Worm (Caenorhabditis elegans) whole organism, L1 larva: ENCODE measurements around the gene nekl-3.
A peak's percentile ranks its signal among the peaks of the same experiment; 100 is the strongest.

Experiments
- C34B4.2 ChIP-seq: sonication (generic microtip); optimal IDR thresholded peaks from 2 replicates; lab custom pipeline; 2017; ENCODE audit warnings: mild to moderate bottlenecking, missing genetic modification characterization, missing compliant biosample characterization
- F16B12.6 ChIP-seq: fragments of 150-350 bp; optimal IDR thresholded peaks from 2 replicates; lab custom pipeline; 2014; ENCODE audit warnings: missing biosample characterization, missing genetic modification characterization
- Y116A8C.19 ChIP-seq: sonication (generic microtip); optimal IDR thresholded peaks from 2 replicates; lab custom pipeline; 2016; ENCODE audit warnings: missing compliant biosample characterization, missing genetic modification characterization, borderline replicate concordance
- aha-1 ChIP-seq: fragments of 150-350 bp; optimal IDR thresholded peaks from 2 replicates; lab custom pipeline; 2014; ENCODE audit warnings: missing biosample characterization, missing genetic modification characterization
- alr-1 ChIP-seq: fragments of 200-800 bp; sonication (Bioruptor generic); optimal IDR thresholded peaks from 2 replicates; lab custom pipeline; 2018; ENCODE audit warnings: borderline replicate concordance, mild to moderate bottlenecking, missing genetic modification characterization, missing compliant biosample characterization
- aly-2 ChIP-seq: fragments of 150-350 bp; optimal IDR thresholded peaks from 2 replicates; lab custom pipeline; 2014; ENCODE audit warnings: missing biosample characterization, missing genetic modification characterization
- ama-1 ChIP-seq: fragments of 150-350 bp; optimal IDR thresholded peaks from 2 replicates; lab custom pipeline; 2014
- blmp-1 ChIP-seq: fragments of 150-350 bp; optimal IDR thresholded peaks from 2 replicates; lab custom pipeline; 2014; ENCODE audit warnings: missing biosample characterization, missing genetic modification characterization
- ceh-82 ChIP-seq, 3 experiments: fragments of 150-350 bp in 1 of 3; sonication (generic microtip) in 2 of 3; optimal IDR thresholded peaks; 2 replicates each; lab custom pipeline; 2014 to 2017; ENCODE audit warnings: missing biosample characterization in 3 of 3, missing genetic modification characterization in 3 of 3
- ceh-88 ChIP-seq: fragments of 200-800 bp; sonication (Bioruptor generic); IDR thresholded peaks from 2 replicates; pipeline ENCODE4 v1.3.6; 2022; ENCODE audit warnings: missing genetic modification characterization, missing compliant biosample characterization
- ceh-90 ChIP-seq: sonication (generic microtip); optimal IDR thresholded peaks from 2 replicates; lab custom pipeline; 2016; ENCODE audit warnings: missing genetic modification characterization, missing compliant biosample characterization
- dsc-1 ChIP-seq: sonication (generic microtip); optimal IDR thresholded peaks from 2 replicates; lab custom pipeline; 2016; ENCODE audit warnings: mild to moderate bottlenecking, missing genetic modification characterization, missing compliant biosample characterization
- efl-1 ChIP-seq, 4 experiments: fragments of 150-350 bp; optimal IDR thresholded peaks in 3 of 4; peaks in 1 of 4; 1 replicate in 1 of 4; 2 replicates in 3 of 4; lab custom pipeline; 2014; ENCODE audit warnings: missing biosample characterization in 2 of 4, missing genetic modification characterization in 2 of 4, missing genetic modification reagents in 2 of 4
- efl-3 ChIP-seq: fragments of 200-800 bp; sonication (Bioruptor generic); optimal IDR thresholded peaks from 2 replicates; lab custom pipeline; 2018; ENCODE audit warnings: mild to moderate bottlenecking, missing genetic modification characterization, missing compliant biosample characterization
- elt-2 ChIP-seq: sonication (generic microtip); optimal IDR thresholded peaks from 2 replicates; lab custom pipeline; 2016; ENCODE audit warnings: missing genetic modification characterization, mild to moderate bottlenecking, inconsistent platforms, missing compliant biosample characterization, missing genetic modification reagents
- fkh-10 ChIP-seq: sonication (generic microtip); optimal IDR thresholded peaks from 2 replicates; lab custom pipeline; 2017; ENCODE audit warnings: missing biosample characterization, missing genetic modification reagents, missing genetic modification characterization
- fkh-8 ChIP-seq: sonication (generic microtip); optimal IDR thresholded peaks from 2 replicates; lab custom pipeline; 2016; ENCODE audit warnings: mild to moderate bottlenecking, missing genetic modification characterization, missing compliant biosample characterization
- fos-1 ChIP-seq: fragments of 150-350 bp; optimal IDR thresholded peaks from 2 replicates; lab custom pipeline; 2014; ENCODE audit warnings: missing biosample characterization, missing genetic modification characterization
- grh-1 ChIP-seq: fragments of 200-800 bp; sonication (Bioruptor generic); IDR thresholded peaks from 2 replicates; pipeline ENCODE4 v1.3.6; 2022; ENCODE audit warnings: missing genetic modification reagents, missing genetic modification characterization, missing compliant biosample characterization
- hlh-17 ChIP-seq: fragments of 200-800 bp; sonication (Bioruptor generic); optimal IDR thresholded peaks from 2 replicates; lab custom pipeline; 2018; ENCODE audit warnings: missing genetic modification characterization, mild to moderate bottlenecking, missing compliant biosample characterization, moderate library complexity, borderline replicate concordance
- hlh-4 ChIP-seq: sonication (generic microtip); optimal IDR thresholded peaks from 2 replicates; lab custom pipeline; 2016; ENCODE audit warnings: mild to moderate bottlenecking, missing genetic modification characterization, missing compliant biosample characterization
- hpl-2 ChIP-seq: fragments of 150-350 bp; optimal IDR thresholded peaks from 2 replicates; lab custom pipeline; 2014; ENCODE audit warnings: missing biosample characterization, missing genetic modification reagents, missing genetic modification characterization
- isw-1 ChIP-seq: fragments of 200-800 bp; sonication (Bioruptor generic); IDR thresholded peaks from 2 replicates; pipeline ENCODE4 v1.3.6; 2022; ENCODE audit warnings: missing genetic modification characterization, missing compliant biosample characterization
- jun-1 ChIP-seq: fragments of 150-350 bp; optimal IDR thresholded peaks from 2 replicates; lab custom pipeline; 2014; ENCODE audit warnings: missing biosample characterization, missing genetic modification reagents, missing genetic modification characterization
- lin-13 ChIP-seq: fragments of 150-350 bp; optimal IDR thresholded peaks from 2 replicates; lab custom pipeline; 2014; ENCODE audit warnings: missing biosample characterization, missing genetic modification reagents, missing genetic modification characterization
- lin-15B ChIP-seq: fragments of 150-350 bp; sonication (generic microtip); optimal IDR thresholded peaks from 3 replicates; lab custom pipeline; 2014; ENCODE audit warnings: missing biosample characterization, missing genetic modification characterization
- mab-9 ChIP-seq: fragments of 200-800 bp; sonication (Bioruptor generic); IDR thresholded peaks from 2 replicates; pipeline ENCODE4 v1.3.6; 2022; ENCODE audit warnings: missing genetic modification reagents, missing genetic modification characterization, missing compliant biosample characterization
- mdl-1 ChIP-seq, 2 experiments: fragments of 150-350 bp; optimal IDR thresholded peaks; 2 replicates each; lab custom pipeline; 2014 to 2017; ENCODE audit warnings: missing biosample characterization in 2 of 2, missing genetic modification characterization in 2 of 2, inconsistent platforms in 1 of 2
- mef-2 ChIP-seq: fragments of 150-350 bp; optimal IDR thresholded peaks from 2 replicates; lab custom pipeline; 2014; ENCODE audit warnings: missing biosample characterization, missing genetic modification characterization
- mep-1 ChIP-seq: fragments of 150-350 bp; optimal IDR thresholded peaks from 2 replicates; lab custom pipeline; 2014; ENCODE audit warnings: missing biosample characterization, missing genetic modification characterization
- nhr-12 ChIP-seq: sonication (generic microtip); optimal IDR thresholded peaks from 2 replicates; lab custom pipeline; 2017; ENCODE audit warnings: missing biosample characterization, missing genetic modification characterization
- nhr-237 ChIP-seq: fragments of 150-350 bp; optimal IDR thresholded peaks from 2 replicates; lab custom pipeline; 2014; ENCODE audit warnings: missing biosample characterization, missing genetic modification characterization
- nhr-47 ChIP-seq: sonication (generic microtip); optimal IDR thresholded peaks from 2 replicates; lab custom pipeline; 2016; ENCODE audit warnings: mild to moderate bottlenecking, missing genetic modification characterization, moderate library complexity, missing compliant biosample characterization
- nhr-71 ChIP-seq: sonication (generic microtip); optimal IDR thresholded peaks from 2 replicates; lab custom pipeline; 2016; ENCODE audit warnings: mild to moderate bottlenecking, missing genetic modification characterization, moderate library complexity, missing compliant biosample characterization
- nhr-76 ChIP-seq: sonication (generic microtip); optimal IDR thresholded peaks from 2 replicates; lab custom pipeline; 2017; ENCODE audit warnings: missing biosample characterization, missing genetic modification characterization
- nhr-84 ChIP-seq: sonication (generic microtip); optimal IDR thresholded peaks from 2 replicates; lab custom pipeline; 2017; ENCODE audit warnings: missing biosample characterization, missing genetic modification characterization
- pax-3 ChIP-seq: fragments of 200-800 bp; sonication (Bioruptor generic); optimal IDR thresholded peaks from 2 replicates; lab custom pipeline; 2018; ENCODE audit warnings: mild to moderate bottlenecking, missing genetic modification characterization, moderate library complexity, missing compliant biosample characterization
- pqm-1 ChIP-seq: sonication (generic microtip); optimal IDR thresholded peaks from 3 replicates; lab custom pipeline; 2017; ENCODE audit warnings: missing biosample characterization, missing genetic modification characterization
- rnt-1 ChIP-seq: sonication (generic microtip); optimal IDR thresholded peaks from 2 replicates; lab custom pipeline; 2016; ENCODE audit warnings: mild to moderate bottlenecking, missing genetic modification characterization, moderate library complexity, missing compliant biosample characterization
- snpc-4 ChIP-seq: fragments of 150-350 bp; optimal IDR thresholded peaks from 2 replicates; lab custom pipeline; 2014; ENCODE audit warnings: missing biosample characterization, missing genetic modification characterization
- sox-4 ChIP-seq: sonication (generic microtip); optimal IDR thresholded peaks from 2 replicates; lab custom pipeline; 2016; ENCODE audit warnings: missing genetic modification characterization, missing compliant biosample characterization
- swsn-7 ChIP-seq: sonication (generic microtip); optimal IDR thresholded peaks from 2 replicates; lab custom pipeline; 2016; ENCODE audit warnings: missing genetic modification characterization, missing compliant biosample characterization
- tbx-2 ChIP-seq: sonication (generic microtip); optimal IDR thresholded peaks from 2 replicates; lab custom pipeline; 2016; ENCODE audit warnings: missing genetic modification characterization, missing compliant biosample characterization
- tlp-1 ChIP-seq: fragments of 150-350 bp; optimal IDR thresholded peaks from 2 replicates; lab custom pipeline; 2014; ENCODE audit warnings: missing biosample characterization, missing genetic modification characterization
- unc-130 ChIP-seq: fragments of 150-350 bp; optimal IDR thresholded peaks from 2 replicates; lab custom pipeline; 2017; ENCODE audit warnings: missing biosample characterization, missing genetic modification characterization, inconsistent platforms
- unc-30 ChIP-seq: sonication (generic microtip); optimal IDR thresholded peaks from 2 replicates; lab custom pipeline; 2017; ENCODE audit warnings: missing biosample characterization, missing genetic modification characterization
- unc-62 ChIP-seq: fragments of 150-350 bp; optimal IDR thresholded peaks from 2 replicates; lab custom pipeline; 2014; ENCODE audit warnings: missing biosample characterization, missing genetic modification reagents, missing genetic modification characterization
- unc-86 ChIP-seq: sonication (generic microtip); optimal IDR thresholded peaks from 2 replicates; lab custom pipeline; 2016; ENCODE audit warnings: missing genetic modification characterization, missing compliant biosample characterization
- ztf-11 ChIP-seq, 2 experiments: sonication (generic microtip); optimal IDR thresholded peaks; 2 replicates each; lab custom pipeline; 2016 to 2017; ENCODE audit warnings: missing genetic modification characterization in 2 of 2, missing biosample characterization in 1 of 2, missing compliant biosample characterization in 1 of 2
- ztf-4 ChIP-seq: fragments of 150-350 bp; optimal IDR thresholded peaks from 2 replicates; lab custom pipeline; 2014; ENCODE audit warnings: missing biosample characterization, missing genetic modification characterization

nekl-3 gene

ce11 chrX:12347822-12348221, 43.5 kb downstream of the nekl-3 start (continued):
- TF ChIP-seq efl-1 (optimal IDR thresholded peaks at IDR 0.05; lab: Kevin White, UChicago) (no peak), efl-1 (GFP tag; optimal IDR thresholded peaks at IDR 0.05 in 1 of 2; lab: Kevin White, UChicago) (peak in 1 of 2 experiments; percentile 76), sox-4 (tag; lab: Kevin White, UChicago) (no peak), unc-30 (no peak), alr-1 (no peak), nhr-47 (tag; lab: Kevin White, UChicago) (peak; percentile 35), Y116A8C.19 (tag; lab: Kevin White, UChicago) (no peak), dsc-1 (no peak), blmp-1 (tag; lab: Kevin White, UChicago) (no peak), grh-1 (GFP tag; lab: Robert Waterston, UW) (no peak; the same call in 1 of the 2 replicates), ztf-4 (tag; lab: Kevin White, UChicago) (no peak), tbx-2 (peak; percentile 6), unc-130 (tag; lab: Kevin White, UChicago) (no peak), ztf-11 (tag; optimal IDR thresholded peaks at IDR 0.05; lab: Kevin White, UChicago) (no peak), C34B4.2 (tag; lab: Kevin White, UChicago) (no peak), snpc-4 (no peak), fkh-8 (tag; lab: Kevin White, UChicago) (no peak), rnt-1 (peak; percentile 65), swsn-7 (tag; lab: Kevin White, UChicago) (peak; percentile 22), pqm-1 (tag; lab: Kevin White, UChicago) (no peak), efl-3 (GFP tag; lab: Kevin White, UChicago) (no peak), unc-86 (no peak), ceh-82 (tag; optimal IDR thresholded peaks at IDR 0.05; lab: Kevin White, UChicago) (peak in 2 of 3 experiments; percentile 36 to 46), nhr-237 (tag; lab: Kevin White, UChicago) (no peak), F16B12.6 (tag; lab: Kevin White, UChicago) (no peak), hlh-17 (GFP tag; lab: Kevin White, UChicago) (no peak), isw-1 (GFP tag; lab: Robert Waterston, UW) (no peak), ceh-88 (GFP tag; lab: Robert Waterston, UW) (no peak), nhr-84 (tag; lab: Kevin White, UChicago) (no peak), nhr-76 (tag; lab: Kevin White, UChicago) (no peak), mab-9 (GFP tag; lab: Robert Waterston, UW) (no peak), mdl-1 (tag; optimal IDR thresholded peaks at IDR 0.05; lab: Kevin White, UChicago) (peak in 1 of 2 experiments; percentile 8), aly-2 (no peak), ama-1 (lab: Kevin White, UChicago) (no peak), fkh-10 (GFP tag; lab: Kevin White, UChicago) (no peak), unc-62 (GFP tag; lab: Kevin White, UChicago) (no peak), mef-2 (tag; lab: Kevin White, UChicago) (no peak), tlp-1 (no peak), nhr-71 (tag; lab: Kevin White, UChicago) (peak; percentile 54), nhr-12 (no peak), ceh-90 (tag; lab: Kevin White, UChicago) (no peak), lin-15B (tag; lab: Kevin White, UChicago) (no peak), aha-1 (tag; lab: Kevin White, UChicago) (no peak), elt-2 (no peak), fos-1 (tag; lab: Kevin White, UChicago) (peak; percentile 6), mep-1 (tag; lab: Kevin White, UChicago) (peak; percentile 41), hpl-2 (GFP tag; lab: Kevin White, UChicago) (no peak), jun-1 (no peak), hlh-4 (no peak), pax-3 (tag; lab: Kevin White, UChicago) (no peak), lin-13 (GFP tag; lab: Kevin White, UChicago) (no peak)
